Worm (Caenorhabditis elegans): ENCODE measurements around the gene ncx-1.
A peak's percentile ranks its signal among the peaks of the same experiment; 100 is the strongest.

The ncx-1 gene

ce11 chrV:20065096-20065495 is 55.4 kb downstream of the ncx-1 start:
- TF ChIP-seq R02D3.7 (tag; optimal IDR thresholded peaks at IDR 0.05) (no peak), nhr-11 (tag; optimal IDR thresholded peaks at IDR 0.05) (no peak), alr-1 (tag; optimal IDR thresholded peaks at IDR 0.05) (no peak), ZK546.5 (tag; optimal IDR thresholded peaks at IDR 0.05) (no peak), sma-3 (GFP tag; optimal IDR thresholded peaks at IDR 0.05) (no peak), gmeb-1 (tag; optimal IDR thresholded peaks at IDR 0.05) (no peak), lsy-2 (tag; optimal IDR thresholded peaks at IDR 0.05) (no peak), ztf-1 (GFP tag; conservative IDR thresholded peaks at IDR 0.05) (no peak), lin-39 (tag; optimal IDR thresholded peaks at IDR 0.05) (no peak), ztf-4 (tag; optimal IDR thresholded peaks at IDR 0.05) (no peak), elt-3 (tag; optimal IDR thresholded peaks at IDR 0.05) (no peak), elt-1 (tag; optimal IDR thresholded peaks at IDR 0.05) (no peak), ama-1 (optimal IDR thresholded peaks at IDR 0.05) (no peak), dmd-4 (tag; optimal IDR thresholded peaks at IDR 0.05) (no peak)

- TF ChIP-seq ztf-1 (GFP tag; conservative IDR thresholded peaks at IDR 0.05) (no peak), sem-4 (tag; optimal IDR thresholded peaks at IDR 0.05) (no peak), unc-39 (tag; optimal IDR thresholded peaks at IDR 0.05) (no peak), mdl-1 (tag; optimal IDR thresholded peaks at IDR 0.05) (no peak), nhr-21 (tag; optimal IDR thresholded peaks at IDR 0.05) (no peak), crh-2 (tag; optimal IDR thresholded peaks at IDR 0.05) (no peak), zag-1 (tag; optimal IDR thresholded peaks at IDR 0.05) (no peak), ceh-16 (tag; optimal IDR thresholded peaks at IDR 0.05) (no peak), ZK546.5 (tag; optimal IDR thresholded peaks at IDR 0.05) (no peak), nhr-6 (tag; optimal IDR thresholded peaks at IDR 0.05) (no peak), nhr-23 (tag; optimal IDR thresholded peaks at IDR 0.05) (no peak), peb-1 (tag; optimal IDR thresholded peaks at IDR 0.05) (no peak), ztf-11 (tag; optimal IDR thresholded peaks at IDR 0.05) (no peak), ceh-82 (tag; optimal IDR thresholded peaks at IDR 0.05) (no peak), sma-9 (GFP tag; optimal IDR thresholded peaks at IDR 0.05) (no peak), sma-9 (tag; optimal IDR thresholded peaks at IDR 0.05) (no peak), nhr-77 (tag; optimal IDR thresholded peaks at IDR 0.05) (no peak), egl-27 (tag; optimal IDR thresholded peaks at IDR 0.05) (no peak), C34F6.9 (tag; optimal IDR thresholded peaks at IDR 0.05) (no peak), ztf-4 (tag; optimal IDR thresholded peaks at IDR 0.05) (no peak), alr-1 (tag; optimal IDR thresholded peaks at IDR 0.05) (no peak)
These were observed 56.4 kb downstream of the ncx-1 start, which contains the start of gene ttx-1 for ce11 chrV:20064076-20064475. Gene ttx-1 (minus strand): TSS chrV:20064176.

- TF ChIP-seq zag-1 (tag; optimal IDR thresholded peaks at IDR 0.05) (no peak), nhr-12 (tag; optimal IDR thresholded peaks at IDR 0.05) (no peak), ztf-1 (GFP tag; conservative IDR thresholded peaks at IDR 0.05) (0 out of 2 replicates have a peak, but pooled peaks have one; percentile 22), nhr-21 (tag; optimal IDR thresholded peaks at IDR 0.05) (no peak), lsy-2 (tag; optimal IDR thresholded peaks at IDR 0.05) (no peak)
These were observed 59.0 kb downstream of the ncx-1 start for ce11 chrV:20061498-20061897.

- TF ChIP-seq elt-3 (tag; optimal IDR thresholded peaks at IDR 0.05) (no peak), nhr-12 (tag; optimal IDR thresholded peaks at IDR 0.05) (no peak), nhr-10 (tag; optimal IDR thresholded peaks at IDR 0.05) (no peak), sma-9 (GFP tag; optimal IDR thresholded peaks at IDR 0.05) (no peak), sma-9 (tag; optimal IDR thresholded peaks at IDR 0.05) (no peak), nhr-6 (tag; optimal IDR thresholded peaks at IDR 0.05) (no peak), blmp-1 (tag; optimal IDR thresholded peaks at IDR 0.05; ENCODE audit: insufficient read depth) (no peak), R02D3.7 (tag; optimal IDR thresholded peaks at IDR 0.05) (no peak), C34F6.9 (tag; optimal IDR thresholded peaks at IDR 0.05) (no peak), ztf-4 (tag; optimal IDR thresholded peaks at IDR 0.05) (no peak), lin-13 (GFP tag; optimal IDR thresholded peaks at IDR 0.05) (no peak), crh-2 (tag; optimal IDR thresholded peaks at IDR 0.05) (no peak), lin-11 (tag; optimal IDR thresholded peaks at IDR 0.05) (no peak), egl-27 (tag; optimal IDR thresholded peaks at IDR 0.05) (no peak)
These were observed 61.1 kb downstream of the ncx-1 start for ce11 chrV:20059370-20059769.
